Fruit fly (Drosophila melanogaster) whole organism, embryonic: Measurements from ENCODE around the gene Usp10.

Source experiments
- Bteb2 ChIP-seq: fragments of 200-800 bp; sonication (Bioruptor generic); optimal IDR thresholded peaks from 2 replicates; lab custom pipeline; 2016; ENCODE audit warnings: missing biosample characterization, missing genetic modification characterization
- CG11456 ChIP-seq: fragments of 200-800 bp; sonication (Bioruptor generic); IDR thresholded peaks from 3 replicates; pipeline ENCODE4 v1.3.6; 2022; ENCODE audit warnings: missing biosample characterization, missing genetic modification characterization
- CG13424 ChIP-seq: fragments of 200-800 bp; sonication (Bioruptor generic); optimal IDR thresholded peaks from 2 replicates; lab custom pipeline; 2019; ENCODE audit warnings: missing biosample characterization, mild to moderate bottlenecking, missing genetic modification characterization, moderate library complexity
- CG13894 ChIP-seq: fragments of 200-800 bp; sonication (Bioruptor generic); optimal IDR thresholded peaks from 3 replicates; lab custom pipeline; 2018; ENCODE audit warnings: missing biosample characterization, mild to moderate bottlenecking, missing genetic modification characterization, moderate library complexity
- CG15269 ChIP-seq: fragments of 200-800 bp; sonication (Bioruptor generic); optimal IDR thresholded peaks from 2 replicates; lab custom pipeline; 2018; ENCODE audit warnings: missing biosample characterization, mild to moderate bottlenecking, missing genetic modification characterization, moderate library complexity
- CG17328 ChIP-seq: fragments of 200-800 bp; sonication (Bioruptor generic); IDR thresholded peaks from 2 replicates; pipeline ENCODE4 v1.3.6; 2022; ENCODE audit warnings: missing biosample characterization, missing genetic modification characterization
- CG1832 ChIP-seq: fragments of 200-800 bp; sonication (Bioruptor generic); optimal IDR thresholded peaks from 2 replicates; lab custom pipeline; 2017; ENCODE audit warnings: missing biosample characterization, mild to moderate bottlenecking, missing genetic modification characterization, inconsistent platforms
- CG2120 ChIP-seq: fragments of 200-800 bp; sonication (Bioruptor generic); optimal IDR thresholded peaks from 3 replicates; lab custom pipeline; 2016; ENCODE audit warnings: missing biosample characterization, missing genetic modification characterization
- CG33213 ChIP-seq: fragments of 200-800 bp; sonication (Bioruptor generic); optimal IDR thresholded peaks from 3 replicates; lab custom pipeline; 2016; ENCODE audit warnings: missing biosample characterization, missing genetic modification characterization
- CG5245 ChIP-seq: fragments of 200-800 bp; sonication (Bioruptor generic); optimal IDR thresholded peaks from 3 replicates; lab custom pipeline; 2016; ENCODE audit warnings: missing biosample characterization, missing genetic modification characterization
- CG6791 ChIP-seq: fragments of 200-800 bp; sonication (Bioruptor generic); IDR thresholded peaks from 3 replicates; pipeline ENCODE4 v1.3.6; 2022; ENCODE audit warnings: missing biosample characterization, missing genetic modification characterization; ENCODE audit not compliant: partially characterized antibody
- CG7556 ChIP-seq: fragments of 200-800 bp; sonication (Bioruptor generic); optimal IDR thresholded peaks from 2 replicates; lab custom pipeline; 2017; ENCODE audit warnings: missing biosample characterization, mild to moderate bottlenecking, missing genetic modification characterization
- CG7928 ChIP-seq: fragments of 200-800 bp; sonication (Bioruptor generic); optimal IDR thresholded peaks from 2 replicates; lab custom pipeline; 2017; ENCODE audit warnings: missing biosample characterization, mild to moderate bottlenecking, missing genetic modification characterization
- CG8281 ChIP-seq: fragments of 200-800 bp; sonication (Bioruptor generic); optimal IDR thresholded peaks from 2 replicates; lab custom pipeline; 2018; ENCODE audit warnings: missing biosample characterization, mild to moderate bottlenecking, missing genetic modification characterization, moderate library complexity
- CG8765 ChIP-seq: fragments of 200-800 bp; sonication (Bioruptor generic); IDR thresholded peaks from 2 replicates; pipeline ENCODE4 v1.3.6; 2022; ENCODE audit warnings: missing biosample characterization, missing genetic modification characterization
- CG9727 ChIP-seq: fragments of 200-800 bp; sonication (Bioruptor generic); optimal IDR thresholded peaks from 3 replicates; lab custom pipeline; 2017; ENCODE audit warnings: missing biosample characterization, mild to moderate bottlenecking, missing genetic modification characterization
- D ChIP-seq, 2 experiments: fragments of 200-800 bp in 1 of 2; fragments of >200 bp in 1 of 2; sonication (Bioruptor generic) in 1 of 2; optimal IDR thresholded peaks; 2 replicates in 1 of 2; 3 replicates in 1 of 2; lab custom pipeline; 2017; ENCODE audit warnings: mild to moderate bottlenecking in 1 of 2, missing biosample characterization in 1 of 2, missing genetic modification characterization in 1 of 2, missing genetic modification reagents in 1 of 2
- ERR ChIP-seq: fragments of 200-800 bp; sonication (Bioruptor generic); optimal IDR thresholded peaks from 2 replicates; lab custom pipeline; 2016; ENCODE audit warnings: missing biosample characterization, missing genetic modification characterization
- HLHmδ ChIP-seq: fragments of 200-800 bp; sonication (Bioruptor generic); optimal IDR thresholded peaks from 2 replicates; lab custom pipeline; 2018; ENCODE audit warnings: missing biosample characterization, mild to moderate bottlenecking, missing genetic modification characterization, moderate library complexity
- Hey ChIP-seq: fragments of 200-800 bp; sonication (Bioruptor generic); optimal IDR thresholded peaks from 3 replicates; lab custom pipeline; 2018; ENCODE audit warnings: missing biosample characterization, mild to moderate bottlenecking, missing genetic modification characterization
- Jarid2 ChIP-seq: fragments of 200-800 bp; sonication (Bioruptor generic); optimal IDR thresholded peaks from 3 replicates; lab custom pipeline; 2017; ENCODE audit warnings: mild to moderate bottlenecking, missing biosample characterization, missing genetic modification reagents, missing genetic modification characterization
- Med ChIP-seq: fragments of 200-800 bp; sonication (Bioruptor generic); peaks from one replicate; lab custom pipeline; 2016; ENCODE audit warnings: missing biosample characterization, missing genetic modification characterization, mild to moderate bottlenecking, inconsistent platforms, moderate library complexity
- Xrp1 ChIP-seq: fragments of 200-800 bp; sonication (Bioruptor generic); IDR thresholded peaks from 2 replicates; pipeline ENCODE4 v1.3.6; 2022; ENCODE audit warnings: missing biosample characterization, missing genetic modification characterization
- abd-A ChIP-seq: fragments of 200-800 bp; sonication (Bioruptor generic); optimal IDR thresholded peaks from 3 replicates; lab custom pipeline; 2019; ENCODE audit warnings: missing biosample characterization, mild to moderate bottlenecking, missing genetic modification characterization, moderate library complexity
- ase ChIP-seq: fragments of 200-800 bp; sonication (Bioruptor generic); IDR thresholded peaks from 3 replicates; pipeline ENCODE4 v1.3.6; 2022; ENCODE audit warnings: missing biosample characterization, missing genetic modification characterization
- bbx ChIP-seq: fragments of 200-800 bp; sonication (Bioruptor generic); IDR thresholded peaks from 2 replicates; pipeline ENCODE4 v1.3.6; 2022; ENCODE audit warnings: missing biosample characterization, missing genetic modification characterization; ENCODE audit not compliant: partially characterized antibody
- btn ChIP-seq: fragments of 200-800 bp; sonication (Bioruptor generic); optimal IDR thresholded peaks from 2 replicates; lab custom pipeline; 2016; ENCODE audit warnings: missing biosample characterization, missing genetic modification characterization
- crol ChIP-seq: fragments of 200-800 bp; sonication (Bioruptor generic); IDR thresholded peaks from 2 replicates; pipeline ENCODE4 v1.3.6; 2022; ENCODE audit warnings: missing biosample characterization, missing genetic modification characterization
- gsb-n ChIP-seq: fragments of 200-800 bp; sonication (Bioruptor generic); optimal IDR thresholded peaks from 3 replicates; lab custom pipeline; 2018; ENCODE audit warnings: missing biosample characterization, mild to moderate bottlenecking, missing genetic modification characterization
- insv ChIP-seq, 2 experiments: fragments of 200-800 bp; sonication (Bioruptor generic); optimal IDR thresholded peaks; 3 replicates each; lab custom pipeline; 2016 to 2018; ENCODE audit warnings: missing biosample characterization in 2 of 2, missing genetic modification characterization in 2 of 2
- kni ChIP-seq: fragments of 200-800 bp; sonication (Bioruptor generic); optimal IDR thresholded peaks from 3 replicates; lab custom pipeline; 2017; ENCODE audit warnings: mild to moderate bottlenecking, missing biosample characterization, missing genetic modification reagents, missing genetic modification characterization
- knrl ChIP-seq: fragments of 200-800 bp; sonication (Bioruptor generic); IDR thresholded peaks from 3 replicates; pipeline ENCODE4 v1.3.6; 2022; ENCODE audit warnings: missing biosample characterization, missing genetic modification characterization; ENCODE audit not compliant: partially characterized antibody
- mld ChIP-seq: fragments of 200-800 bp; sonication (Bioruptor generic); IDR thresholded peaks from 3 replicates; pipeline ENCODE4 v1.3.6; 2022; ENCODE audit warnings: missing biosample characterization, missing genetic modification characterization; ENCODE audit not compliant: partially characterized antibody
- nerfin-1 ChIP-seq: fragments of 200-800 bp; sonication (Bioruptor generic); optimal IDR thresholded peaks from 3 replicates; lab custom pipeline; 2019; ENCODE audit warnings: missing biosample characterization, mild to moderate bottlenecking, missing genetic modification characterization, moderate library complexity
- odd ChIP-seq: fragments of 200-800 bp; sonication (Bioruptor generic); optimal IDR thresholded peaks from 2 replicates; lab custom pipeline; 2017; ENCODE audit warnings: missing biosample characterization, mild to moderate bottlenecking, missing genetic modification characterization
- pros ChIP-seq: fragments of 200-800 bp; sonication (Bioruptor generic); optimal IDR thresholded peaks from 3 replicates; lab custom pipeline; 2019; ENCODE audit warnings: missing biosample characterization, mild to moderate bottlenecking, missing genetic modification characterization, moderate library complexity
- scrt ChIP-seq: fragments of 200-800 bp; sonication (Bioruptor generic); optimal IDR thresholded peaks from 2 replicates; lab custom pipeline; 2018; ENCODE audit warnings: missing biosample characterization, mild to moderate bottlenecking, missing genetic modification characterization, moderate library complexity
- sd ChIP-seq: fragments of 200-800 bp; sonication (Bioruptor generic); optimal IDR thresholded peaks from 3 replicates; lab custom pipeline; 2018; ENCODE audit warnings: missing biosample characterization, mild to moderate bottlenecking, missing genetic modification characterization, moderate library complexity
- sens ChIP-seq: fragments of 200-800 bp; sonication (Bioruptor generic); peaks from one replicate; lab custom pipeline; 2016; ENCODE audit warnings: missing biosample characterization, missing genetic modification characterization
- slou ChIP-seq: fragments of 200-800 bp; sonication (Bioruptor generic); optimal IDR thresholded peaks from 3 replicates; lab custom pipeline; 2016; ENCODE audit warnings: missing biosample characterization, missing genetic modification characterization
- sna ChIP-seq: fragments of 200-800 bp; sonication (Bioruptor generic); IDR thresholded peaks from 2 replicates; pipeline ENCODE4 v1.3.6; 2022; ENCODE audit warnings: missing biosample characterization, missing genetic modification characterization; ENCODE audit not compliant: partially characterized antibody
- tx ChIP-seq: fragments of 200-800 bp; sonication (Bioruptor generic); optimal IDR thresholded peaks from 2 replicates; lab custom pipeline; 2016; ENCODE audit warnings: missing biosample characterization, missing genetic modification characterization

Usp10 gene

dm6 chr3L:897080-897479, 25.4 kb downstream of the Usp10 start, which contains the start of gene CG34057:
Gene CG34057 (plus strand): TSS chr3L:897380.
- no peak for TF ChIP-seq Jarid2 (GFP tag; lab: Kevin White, UChicago)
- TF ChIP-seq ase, result no peak
- no peak for TF ChIP-seq slou (GFP tag; lab: Kevin White, UChicago)
- no peak for TF ChIP-seq CG13424
- TF ChIP-seq CG7928 (GFP tag; lab: Kevin White, UChicago), result no peak
- TF ChIP-seq CG8281 (tag; lab: Kevin White, UChicago), result no peak
- TF ChIP-seq btn, result no peak

DNA sequence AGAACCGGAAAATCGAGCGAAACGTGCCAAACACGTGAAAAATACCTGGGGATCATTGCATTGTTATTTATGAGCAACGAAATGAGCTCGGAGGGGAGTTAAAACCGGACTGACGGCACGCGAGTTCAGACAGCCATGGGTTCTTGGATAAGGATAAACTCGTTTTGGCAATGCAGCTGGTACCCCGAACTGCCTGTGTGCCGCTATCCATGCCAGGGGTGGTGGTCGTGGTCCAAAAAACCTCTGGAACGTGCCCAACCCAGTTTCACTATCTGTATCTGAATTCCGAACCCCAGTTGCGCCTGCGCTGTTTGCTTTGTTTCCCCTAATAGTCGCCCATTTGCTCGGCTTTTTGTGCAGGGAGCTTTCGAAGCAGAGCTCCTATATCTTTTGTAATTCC, 27.6 kb downstream of the Usp10 start:
- TF ChIP-seq Hey (peak; percentile 68), sna (no peak), CG17328 (GFP tag; lab: Robert Waterston, UW) (no peak), sens (peak; percentile 44), knrl (GFP tag; lab: Robert Waterston, UW) (no peak), gsb-n (peak; percentile 14), nerfin-1 (tag; lab: Kevin White, UChicago) (peak; percentile 100), tx (no peak), CG6791 (GFP tag; lab: Robert Waterston, UW) (peak; percentile 46; the same call in 1 of the 3 replicates), sd (tag; lab: Kevin White, UChicago) (peak; percentile 42), mld (GFP tag; lab: Robert Waterston, UW) (peak; percentile 57; the same call in 1 of the 3 replicates), pros (peak; percentile 61), bbx (GFP tag; lab: Robert Waterston, UW) (peak; percentile 36; the same call in 1 of the 2 replicates), kni (GFP tag; lab: Kevin White, UChicago) (peak; percentile 33)

DNA sequence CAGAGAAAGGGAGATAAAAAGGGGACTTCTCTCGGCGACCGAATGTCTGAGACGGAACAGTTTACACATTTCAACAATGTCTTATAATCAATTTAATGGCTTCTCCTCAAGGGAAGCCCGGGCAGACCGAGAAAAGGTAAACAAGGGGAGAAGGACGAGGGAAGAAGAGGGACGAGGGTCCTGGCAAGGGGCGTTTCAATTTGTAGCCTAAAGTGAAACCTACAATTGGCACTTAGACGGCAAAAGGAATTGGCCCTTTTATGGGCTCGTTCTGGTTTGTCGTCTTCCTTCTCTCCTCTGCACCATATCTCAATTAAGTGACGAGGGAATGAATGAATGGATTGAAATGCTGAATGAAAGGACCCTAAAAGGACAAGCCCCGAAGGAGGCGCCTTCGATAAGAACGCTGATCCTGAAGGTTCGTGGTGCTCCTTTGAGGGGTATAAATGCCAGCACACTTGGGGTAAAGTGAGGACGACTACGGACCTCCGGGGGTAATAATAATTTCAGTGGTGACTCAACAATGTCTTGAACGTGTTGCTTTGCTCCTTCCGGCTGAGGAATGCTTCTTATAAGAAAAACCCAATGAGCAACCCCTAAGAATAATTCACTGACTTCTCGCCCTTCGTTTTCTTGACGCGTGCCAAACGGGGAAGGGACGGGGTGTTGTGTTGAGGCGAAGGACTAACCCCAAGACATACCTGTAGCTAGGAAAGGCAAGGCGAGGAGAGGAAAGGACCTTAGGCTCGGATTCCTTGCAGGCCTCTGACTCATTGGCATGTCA, 29.0 kb downstream of the Usp10 start:
- TF ChIP-seq CG7556, result no peak
- peak; percentile 31 for TF ChIP-seq CG13894 (tag; lab: Kevin White, UChicago)
- peak; percentile 42 for TF ChIP-seq HLHmδ (GFP tag; lab: Kevin White, UChicago)
- TF ChIP-seq odd, result no peak
- peak; percentile 68 for TF ChIP-seq sens
- no peak for TF ChIP-seq CG2120 (GFP tag; lab: Kevin White, UChicago)
- TF ChIP-seq ERR (GFP tag; lab: Kevin White, UChicago), result no peak
- TF ChIP-seq Bteb2, result no peak
- TF ChIP-seq scrt (GFP tag; lab: Kevin White, UChicago), result peak; percentile 91
- TF ChIP-seq CG5245 (GFP tag; lab: Kevin White, UChicago), result no peak
- TF ChIP-seq Hey, result peak; percentile 50
- TF ChIP-seq D (optimal IDR thresholded peaks at IDR 0.05; lab: Kevin White, UChicago), result peak; percentile 5
- TF ChIP-seq D (GFP tag; optimal IDR thresholded peaks at IDR 0.05; lab: Kevin White, UChicago), result no peak
- TF ChIP-seq Xrp1 (GFP tag; lab: Robert Waterston, UW), result no peak
- TF ChIP-seq CG33213 (GFP tag; lab: Kevin White, UChicago), result no peak
- peak; percentile 22 for TF ChIP-seq sd (tag; lab: Kevin White, UChicago)
- TF ChIP-seq insv (GFP tag; optimal IDR thresholded peaks at IDR 0.05; lab: Kevin White, UChicago), result peak in 1 of 2 experiments; percentile 84
- TF ChIP-seq nerfin-1 (tag; lab: Kevin White, UChicago), result peak; percentile 63
- TF ChIP-seq CG1832 (GFP tag; lab: Kevin White, UChicago), result peak; percentile 21
- peak; percentile 60 for TF ChIP-seq crol (GFP tag; lab: Robert Waterston, UW)
- TF ChIP-seq CG9727 (GFP tag; lab: Kevin White, UChicago), result no peak
- TF ChIP-seq CG8765 (GFP tag; lab: Robert Waterston, UW), result no peak
- peak; percentile 90 for TF ChIP-seq pros
- 0 out of 3 replicates have a peak, but pooled peaks have one; percentile 4 for TF ChIP-seq CG11456 (GFP tag; lab: Robert Waterston, UW)
- TF ChIP-seq abd-A (tag; lab: Kevin White, UChicago), result peak; percentile 92
- peak; percentile 61 for TF ChIP-seq Med
- TF ChIP-seq CG15269, result no peak
